Worm (Caenorhabditis elegans) whole organism, L3 larva: Measurements from ENCODE around the gene ZK287.4.

Source experiments
- ZK546.5 ChIP-seq: sonication (generic microtip); optimal IDR thresholded peaks from 2 replicates; lab custom pipeline; 2017; ENCODE audit warnings: missing biosample characterization, missing genetic modification characterization
- ceh-28 ChIP-seq: fragments of 150-350 bp; optimal IDR thresholded peaks from 2 replicates; lab custom pipeline; 2014; ENCODE audit warnings: missing biosample characterization, missing genetic modification reagents, missing genetic modification characterization
- ceh-82 ChIP-seq: fragments of 150-350 bp; optimal IDR thresholded peaks from 2 replicates; lab custom pipeline; 2014; ENCODE audit warnings: missing biosample characterization, missing genetic modification characterization
- fkh-2 ChIP-seq: fragments of 150-350 bp; optimal IDR thresholded peaks from 2 replicates; lab custom pipeline; 2014; ENCODE audit warnings: missing biosample characterization, missing genetic modification reagents, missing genetic modification characterization
- nhr-11 ChIP-seq: fragments of 150-350 bp; optimal IDR thresholded peaks from 2 replicates; lab custom pipeline; 2014; ENCODE audit warnings: missing biosample characterization, missing genetic modification characterization
- nhr-237 ChIP-seq: fragments of 150-350 bp; optimal IDR thresholded peaks from 2 replicates; lab custom pipeline; 2014; ENCODE audit warnings: missing biosample characterization, missing genetic modification characterization
- nhr-28 ChIP-seq: fragments of 150-350 bp; optimal IDR thresholded peaks from 2 replicates; lab custom pipeline; 2014; ENCODE audit warnings: missing biosample characterization, missing genetic modification characterization

- no peak for TF ChIP-seq nhr-11
- TF ChIP-seq fkh-2 (tag; lab: Kevin White, UChicago), result no peak
- TF ChIP-seq ceh-82 (tag; lab: Kevin White, UChicago), result no peak
- no peak for TF ChIP-seq ZK546.5 (tag; lab: Kevin White, UChicago)
- no peak for TF ChIP-seq nhr-28
- no peak for TF ChIP-seq ceh-28 (tag; lab: Kevin White, UChicago)
- TF ChIP-seq nhr-237 (tag; lab: Kevin White, UChicago), result no peak
These were observed 31.2 kb downstream of the ZK287.4 start, which contains the start of gene cyp-29A4 for ce11 chrV:9654154-9654805.
